Fruit fly (Drosophila melanogaster) whole organism, embryonic: ENCODE measurements around the gene Tpr2.
A peak's percentile ranks its signal among the peaks of the same experiment; 100 is the strongest.

Experiments used
- Asciz ChIP-seq: fragments of 200-800 bp; sonication (Bioruptor generic); optimal IDR thresholded peaks from 2 replicates; lab custom pipeline; 2017; ENCODE audit warnings: missing biosample characterization, mild to moderate bottlenecking, missing genetic modification characterization, missing genetic modification reagents
- CG11247 ChIP-seq: fragments of 200-800 bp; sonication (Bioruptor generic); IDR thresholded peaks from 2 replicates; pipeline ENCODE4 v1.3.6; 2022; ENCODE audit warnings: missing biosample characterization, missing genetic modification characterization
- CG11398 ChIP-seq: fragments of 200-800 bp; sonication (Bioruptor generic); optimal IDR thresholded peaks from 2 replicates; lab custom pipeline; 2016; ENCODE audit warnings: missing biosample characterization, missing genetic modification characterization
- CG12155 ChIP-seq: fragments of 200-800 bp; sonication (Bioruptor generic); optimal IDR thresholded peaks from 3 replicates; lab custom pipeline; 2016; ENCODE audit warnings: missing biosample characterization, missing genetic modification characterization
- CG12659 ChIP-seq: fragments of 200-800 bp; sonication (Bioruptor generic); optimal IDR thresholded peaks from 3 replicates; lab custom pipeline; 2017; ENCODE audit warnings: mild to moderate bottlenecking, missing biosample characterization, missing genetic modification reagents, missing genetic modification characterization
- CG13123 ChIP-seq: fragments of 200-800 bp; sonication (Bioruptor generic); optimal IDR thresholded peaks from 2 replicates; lab custom pipeline; 2016; ENCODE audit warnings: missing biosample characterization, missing genetic modification characterization
- CG17568 ChIP-seq: fragments of 200-800 bp; sonication (Bioruptor generic); optimal IDR thresholded peaks from 2 replicates; lab custom pipeline; 2018; ENCODE audit warnings: missing biosample characterization, mild to moderate bottlenecking, missing genetic modification characterization, moderate library complexity
- CG18011 ChIP-seq: fragments of 200-800 bp; sonication (Bioruptor generic); optimal IDR thresholded peaks from 2 replicates; lab custom pipeline; 2017; ENCODE audit warnings: missing biosample characterization, missing genetic modification characterization, mild to moderate bottlenecking, moderate library complexity, missing genotype
- CG4707 ChIP-seq: fragments of 200-800 bp; sonication (Bioruptor generic); optimal IDR thresholded peaks from 2 replicates; lab custom pipeline; 2018; ENCODE audit warnings: missing biosample characterization, mild to moderate bottlenecking, missing genetic modification characterization, moderate library complexity
- CG6254 ChIP-seq: fragments of 200-800 bp; sonication (Bioruptor generic); optimal IDR thresholded peaks from 3 replicates; lab custom pipeline; 2017; ENCODE audit warnings: mild to moderate bottlenecking, missing biosample characterization, missing genetic modification reagents, missing genetic modification characterization
- CG6654 ChIP-seq: fragments of 200-800 bp; sonication (Bioruptor generic); optimal IDR thresholded peaks from 2 replicates; lab custom pipeline; 2017; ENCODE audit warnings: missing biosample characterization, mild to moderate bottlenecking, missing genetic modification characterization
- CG6765 ChIP-seq: fragments of 200-800 bp; sonication (Bioruptor generic); optimal IDR thresholded peaks from 3 replicates; lab custom pipeline; 2017; ENCODE audit warnings: missing biosample characterization, mild to moderate bottlenecking, missing genetic modification characterization
- CG7372 ChIP-seq: fragments of 200-800 bp; sonication (Bioruptor generic); IDR thresholded peaks from 2 replicates; pipeline ENCODE4 v1.3.6; 2022; ENCODE audit warnings: missing biosample characterization, missing genetic modification characterization
- CG8359 ChIP-seq: fragments of 200-800 bp; sonication (Bioruptor generic); optimal IDR thresholded peaks from 2 replicates; lab custom pipeline; 2017; ENCODE audit warnings: missing biosample characterization, mild to moderate bottlenecking, missing genetic modification characterization, borderline replicate concordance
- CG9932 ChIP-seq: fragments of 200-800 bp; sonication (Bioruptor generic); IDR thresholded peaks from 2 replicates; pipeline ENCODE4 v1.3.6; 2022; ENCODE audit warnings: missing biosample characterization, missing genetic modification characterization
- Dek ChIP-seq: fragments of 200-800 bp; sonication (Bioruptor generic); optimal IDR thresholded peaks from 3 replicates; lab custom pipeline; 2019; ENCODE audit warnings: missing biosample characterization, mild to moderate bottlenecking, missing genetic modification characterization, moderate library complexity
- Dip3 ChIP-seq: fragments of 200-800 bp; sonication (Bioruptor generic); optimal IDR thresholded peaks from 3 replicates; lab custom pipeline; 2016; ENCODE audit warnings: missing biosample characterization, missing genetic modification characterization
- Eip74EF ChIP-seq, 2 experiments: fragments of 200-800 bp in 1 of 2; fragments of >200 bp in 1 of 2; sonication (Bioruptor generic) in 1 of 2; optimal IDR thresholded peaks; 2 replicates each; lab custom pipeline; 2017 to 2019; ENCODE audit warnings: missing biosample characterization in 2 of 2, missing genetic modification characterization in 2 of 2, mild to moderate bottlenecking in 1 of 2, moderate library complexity in 1 of 2
- H15 ChIP-seq: fragments of 200-800 bp; sonication (Bioruptor generic); IDR thresholded peaks from 3 replicates; pipeline ENCODE4 v1.3.6; 2022; ENCODE audit warnings: missing biosample characterization, missing genetic modification characterization
- HLH54F ChIP-seq: fragments of 200-800 bp; sonication (Bioruptor generic); optimal IDR thresholded peaks from 3 replicates; lab custom pipeline; 2016; ENCODE audit warnings: missing biosample characterization, missing genetic modification characterization
- Hey ChIP-seq: fragments of 200-800 bp; sonication (Bioruptor generic); optimal IDR thresholded peaks from 3 replicates; lab custom pipeline; 2018; ENCODE audit warnings: missing biosample characterization, mild to moderate bottlenecking, missing genetic modification characterization
- Hmr ChIP-seq: fragments of 200-800 bp; sonication (Bioruptor generic); optimal IDR thresholded peaks from 3 replicates; lab custom pipeline; 2017; ENCODE audit warnings: mild to moderate bottlenecking, missing biosample characterization, missing genetic modification reagents, missing genetic modification characterization
- Neu2 ChIP-seq: fragments of 200-800 bp; sonication (Bioruptor generic); optimal IDR thresholded peaks from 3 replicates; lab custom pipeline; 2016; ENCODE audit warnings: missing biosample characterization, missing genetic modification characterization, borderline replicate concordance
- PHDP ChIP-seq: fragments of 200-800 bp; sonication (Bioruptor generic); optimal IDR thresholded peaks from 3 replicates; lab custom pipeline; 2018; ENCODE audit warnings: missing biosample characterization, mild to moderate bottlenecking, missing genetic modification characterization, moderate library complexity
- Spps ChIP-seq: fragments of 200-800 bp; sonication (Bioruptor generic); optimal IDR thresholded peaks from 2 replicates; lab custom pipeline; 2018; ENCODE audit warnings: missing biosample characterization, mild to moderate bottlenecking, missing genetic modification characterization
- TFAM ChIP-seq: fragments of 200-800 bp; sonication (Bioruptor generic); optimal IDR thresholded peaks from 2 replicates; lab custom pipeline; 2017; ENCODE audit warnings: missing biosample characterization, missing genetic modification characterization, inconsistent platforms
- ap ChIP-seq: fragments of 200-800 bp; sonication (Bioruptor generic); IDR thresholded peaks from 2 replicates; pipeline ENCODE4 v1.3.6; 2022; ENCODE audit warnings: missing biosample characterization, missing genetic modification characterization
- bbx ChIP-seq: fragments of 200-800 bp; sonication (Bioruptor generic); IDR thresholded peaks from 2 replicates; pipeline ENCODE4 v1.3.6; 2022; ENCODE audit warnings: missing biosample characterization, missing genetic modification characterization; ENCODE audit not compliant: partially characterized antibody
- br ChIP-seq: fragments of >200 bp; optimal IDR thresholded peaks from 2 replicates; lab custom pipeline; 2017
- cad ChIP-seq: fragments of >200 bp; optimal IDR thresholded peaks from 2 replicates; lab custom pipeline; 2017; ENCODE audit warnings: missing biosample characterization, missing genetic modification characterization
- cwo ChIP-seq: fragments of 200-800 bp; sonication (Bioruptor generic); optimal IDR thresholded peaks from 3 replicates; lab custom pipeline; 2017; ENCODE audit warnings: missing biosample characterization, missing genetic modification characterization, mild to moderate bottlenecking, moderate library complexity, missing genetic modification reagents
- eve ChIP-seq, 2 experiments: fragments of >200 bp; optimal IDR thresholded peaks; 2 replicates each; lab custom pipeline; 2017; ENCODE audit warnings: missing biosample characterization in 2 of 2, missing genetic modification characterization in 2 of 2
- eyg ChIP-seq: fragments of 200-800 bp; sonication (Bioruptor generic); optimal IDR thresholded peaks from 3 replicates; lab custom pipeline; 2016; ENCODE audit warnings: missing biosample characterization, missing genetic modification characterization
- fd96Cb ChIP-seq: fragments of 200-800 bp; sonication (Bioruptor generic); optimal IDR thresholded peaks from 2 replicates; lab custom pipeline; 2018; ENCODE audit warnings: missing biosample characterization, mild to moderate bottlenecking, missing genetic modification characterization, moderate library complexity
- h ChIP-seq: fragments of >200 bp; optimal IDR thresholded peaks from 2 replicates; lab custom pipeline; 2017
- her ChIP-seq: fragments of 200-800 bp; sonication (Bioruptor generic); optimal IDR thresholded peaks from 2 replicates; lab custom pipeline; 2016; ENCODE audit warnings: missing biosample characterization, missing genetic modification characterization
- oc ChIP-seq: fragments of 200-800 bp; sonication (Bioruptor generic); optimal IDR thresholded peaks from 2 replicates; lab custom pipeline; 2018; ENCODE audit warnings: missing biosample characterization, mild to moderate bottlenecking, missing genetic modification characterization, moderate library complexity
- pros ChIP-seq: fragments of 200-800 bp; sonication (Bioruptor generic); optimal IDR thresholded peaks from 3 replicates; lab custom pipeline; 2019; ENCODE audit warnings: missing biosample characterization, mild to moderate bottlenecking, missing genetic modification characterization, moderate library complexity
- ranshi ChIP-seq: fragments of 200-800 bp; sonication (Bioruptor generic); IDR thresholded peaks from 2 replicates; pipeline ENCODE4 v1.3.6; 2022; ENCODE audit warnings: missing biosample characterization, missing genetic modification characterization
- sd ChIP-seq: fragments of 200-800 bp; sonication (Bioruptor generic); optimal IDR thresholded peaks from 3 replicates; lab custom pipeline; 2018; ENCODE audit warnings: missing biosample characterization, mild to moderate bottlenecking, missing genetic modification characterization, moderate library complexity
- slou ChIP-seq: fragments of 200-800 bp; sonication (Bioruptor generic); optimal IDR thresholded peaks from 3 replicates; lab custom pipeline; 2016; ENCODE audit warnings: missing biosample characterization, missing genetic modification characterization
- slp2 ChIP-seq: fragments of 200-800 bp; sonication (Bioruptor generic); optimal IDR thresholded peaks from 2 replicates; lab custom pipeline; 2016; ENCODE audit warnings: missing biosample characterization, missing genetic modification characterization
- sna ChIP-seq: fragments of 200-800 bp; sonication (Bioruptor generic); IDR thresholded peaks from 2 replicates; pipeline ENCODE4 v1.3.6; 2022; ENCODE audit warnings: missing biosample characterization, missing genetic modification characterization; ENCODE audit not compliant: partially characterized antibody
- tin ChIP-seq: fragments of 200-800 bp; sonication (Bioruptor generic); optimal IDR thresholded peaks from 3 replicates; lab custom pipeline; 2016; ENCODE audit warnings: missing biosample characterization, missing genetic modification characterization
- vvl ChIP-seq: fragments of 200-800 bp; sonication (Bioruptor generic); IDR thresholded peaks from 2 replicates; pipeline ENCODE4 v1.3.6; 2022; ENCODE audit warnings: missing biosample characterization, missing genetic modification characterization
- zen2 ChIP-seq: fragments of 200-800 bp; sonication (Bioruptor generic); IDR thresholded peaks from 3 replicates; pipeline ENCODE4 v1.3.6; 2022; ENCODE audit warnings: missing biosample characterization, missing genetic modification characterization; ENCODE audit not compliant: partially characterized antibody
- zfh1 ChIP-seq: fragments of 200-800 bp; sonication (Bioruptor generic); IDR thresholded peaks from 3 replicates; pipeline ENCODE4 v1.3.6; 2022; ENCODE audit warnings: missing biosample characterization, missing genetic modification characterization

The Tpr2 gene

DNA sequence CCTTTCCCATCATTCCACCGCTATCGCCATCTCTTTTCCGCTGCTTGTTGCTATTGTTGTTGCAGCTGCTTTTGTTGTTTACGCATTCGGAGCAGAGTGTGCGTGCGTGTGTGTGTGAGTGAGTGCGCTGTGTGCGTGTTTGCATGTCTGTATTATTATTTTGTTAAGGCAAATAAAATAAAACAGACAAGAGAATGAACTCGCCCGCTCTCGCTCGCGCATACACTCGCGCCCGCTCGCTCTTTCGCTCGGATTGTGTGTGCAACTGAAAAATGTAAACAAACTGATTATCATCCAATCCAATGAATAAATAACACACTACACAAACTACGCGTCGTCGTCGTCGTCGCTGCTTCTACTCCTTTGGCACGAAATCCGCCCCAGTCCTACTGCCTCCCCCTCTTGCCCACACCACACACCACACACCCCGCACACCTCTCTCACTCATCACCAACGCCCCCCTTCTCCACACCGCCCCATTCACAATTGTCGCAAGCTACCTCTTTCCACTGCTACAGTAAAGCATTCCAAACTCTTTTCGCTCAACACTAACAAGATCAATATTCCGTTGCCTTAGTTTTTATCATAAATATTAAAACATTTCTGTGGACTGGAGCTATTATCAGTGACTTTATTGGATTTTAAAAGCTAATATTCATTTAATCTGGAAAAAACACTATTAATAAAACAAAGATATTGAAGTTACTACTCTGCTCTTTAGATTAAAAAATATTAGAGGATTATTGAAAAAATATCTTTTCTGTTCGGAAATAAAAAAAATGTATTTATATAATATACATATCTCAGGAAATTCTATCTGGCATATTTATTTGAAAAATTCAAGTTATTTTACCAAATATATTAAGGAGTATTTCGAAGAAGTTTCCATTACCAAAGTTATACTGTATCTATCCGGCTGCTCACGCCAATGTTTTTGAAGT lies 30.3 kb downstream of the Tpr2 start (continued):
- TF ChIP-seq CG11398 (GFP tag; lab: Kevin White, UChicago) (peak; percentile 91), fd96Cb (tag; lab: Kevin White, UChicago) (peak; percentile 54), eyg (GFP tag; lab: Kevin White, UChicago) (peak; percentile 90), Hmr (GFP tag; lab: Kevin White, UChicago) (peak; percentile 91), Asciz (peak; percentile 96), slp2 (peak; percentile 61), CG17568 (GFP tag; lab: Kevin White, UChicago) (peak; percentile 95), Hey (tag; lab: Kevin White, UChicago) (peak; percentile 85), CG6654 (GFP tag; lab: Kevin White, UChicago) (peak; percentile 72), CG4707 (GFP tag; lab: Kevin White, UChicago) (peak; percentile 90), CG12155 (GFP tag; lab: Kevin White, UChicago) (no peak), CG12659 (peak; percentile 84), CG18011 (peak; percentile 70), HLH54F (GFP tag; lab: Kevin White, UChicago) (no peak), CG8359 (GFP tag; lab: Kevin White, UChicago) (peak; percentile 93), ranshi (GFP tag; lab: Robert Waterston, UW) (peak; percentile 61; the same call in 1 of the 2 replicates), oc (tag; lab: Kevin White, UChicago) (peak; percentile 96), zen2 (GFP tag; lab: Robert Waterston, UW) (peak; percentile 49; the same call in 1 of the 3 replicates), eve (GFP tag; optimal IDR thresholded peaks at IDR 0.05; lab: Kevin White, UChicago) (no peak), pros (GFP tag; lab: Kevin White, UChicago) (peak; percentile 68), cad (no peak), ap (GFP tag; lab: Robert Waterston, UW) (no peak), Eip74EF (GFP tag; optimal IDR thresholded peaks at IDR 0.05; lab: Kevin White, UChicago) (peak in 1 of 2 experiments; percentile 79), PHDP (tag; lab: Kevin White, UChicago) (peak; percentile 90), Neu2 (GFP tag; lab: Kevin White, UChicago) (peak; percentile 40), slou (GFP tag; lab: Kevin White, UChicago) (peak; percentile 39), Dek (tag; lab: Kevin White, UChicago) (no peak), Dip3 (GFP tag; lab: Kevin White, UChicago) (peak; percentile 6), her (GFP tag; lab: Kevin White, UChicago) (peak; percentile 71), h (lab: Kevin White, UChicago) (no peak), CG7372 (peak; percentile 51), sd (tag; lab: Kevin White, UChicago) (peak; percentile 92), CG6765 (GFP tag; lab: Kevin White, UChicago) (peak; percentile 77), vvl (GFP tag; lab: Robert Waterston, UW) (peak; percentile 89), tin (no peak), sna (GFP tag; lab: Robert Waterston, UW) (no peak; the same call in 1 of the 2 replicates), zfh1 (GFP tag; lab: Robert Waterston, UW) (peak; percentile 74), bbx (GFP tag; lab: Robert Waterston, UW) (peak; percentile 41; the same call in 1 of the 2 replicates), CG13123 (GFP tag; lab: Kevin White, UChicago) (peak; percentile 66), CG6254 (GFP tag; lab: Kevin White, UChicago) (peak; percentile 82), br (no peak), cwo (GFP tag; lab: Kevin White, UChicago) (peak; percentile 78), CG11247 (0 out of 2 replicates have a peak, but pooled peaks have one; percentile 20), H15 (0 out of 3 replicates have a peak, but pooled peaks have one; percentile 47), TFAM (GFP tag; lab: Kevin White, UChicago) (peak; percentile 90), Spps (tag; lab: Kevin White, UChicago) (peak; percentile 85), CG9932 (GFP tag; lab: Robert Waterston, UW) (0 out of 2 replicates have a peak, but pooled peaks have one; percentile 6)
